Fruit fly (Drosophila melanogaster): ENCODE measurements around the gene Jhbp16.
A peak's percentile ranks its signal among the peaks of the same experiment; 100 is the strongest.

The Jhbp16 gene

dm6 chr3R:21656492-21657484 is 7.4 kb upstream of the Jhbp16 start:
- TF ChIP-seq CG14655 (GFP tag; optimal IDR thresholded peaks at IDR 0.05) (peak; percentile 77), CG34367 (tag; optimal IDR thresholded peaks at IDR 0.05) (peak; percentile 34), rn (GFP tag; IDR thresholded peaks at IDR 0.05) (peak; percentile 17; the same call in 1 of the 2 replicates), CG12605 (GFP tag; IDR thresholded peaks at IDR 0.05) (peak; percentile 40; the same call in 1 of the 2 replicates), D1 (tag; optimal IDR thresholded peaks at IDR 0.05) (peak; percentile 37), CG10348 (GFP tag; IDR thresholded peaks at IDR 0.05) (no peak), Ets98B (GFP tag; IDR thresholded peaks at IDR 0.05) (peak; percentile 40; the same call in 1 of the 2 replicates), CG15710 (tag; optimal IDR thresholded peaks at IDR 0.05) (peak; percentile 52), Pif1B (GFP tag; optimal IDR thresholded peaks at IDR 0.05) (peak; percentile 61), gl (tag; optimal IDR thresholded peaks at IDR 0.05) (peak; percentile 44), CG4496 (GFP tag; IDR thresholded peaks at IDR 0.05) (peak; percentile 58; the same call in 2 of the 3 replicates), Pif1A (GFP tag; optimal IDR thresholded peaks at IDR 0.05) (peak; percentile 24), CG8301 (tag; optimal IDR thresholded peaks at IDR 0.05) (peak; percentile 56), CG13204 (GFP tag; optimal IDR thresholded peaks at IDR 0.05) (peak; percentile 48), CG9948 (tag; optimal IDR thresholded peaks at IDR 0.05) (peak; percentile 66), CG8159 (tag; optimal IDR thresholded peaks at IDR 0.05) (peak; percentile 79), fd96Ca (GFP tag; IDR thresholded peaks at IDR 0.05) (peak; percentile 46; the same call in 2 of the 3 replicates), CG32121 (GFP tag; IDR thresholded peaks at IDR 0.05) (peak; percentile 33; the same call in 1 of the 2 replicates), Snoo (tag; optimal IDR thresholded peaks at IDR 0.05) (peak; percentile 57), EcR (GFP tag; optimal IDR thresholded peaks at IDR 0.05) (peak; percentile 34), CG17806 (tag; optimal IDR thresholded peaks at IDR 0.05) (peak; percentile 56)

dm6 chr3R:21657489-21658018 is 6.6 kb upstream of the Jhbp16 start:
- TF ChIP-seq CG9948 (tag; optimal IDR thresholded peaks at IDR 0.05) = no peak

- peak; percentile 83 for TF ChIP-seq EcR (GFP tag; optimal IDR thresholded peaks at IDR 0.05)
- no peak for TF ChIP-seq CG10348 (GFP tag; IDR thresholded peaks at IDR 0.05)
- TF ChIP-seq CG13204 (GFP tag; optimal IDR thresholded peaks at IDR 0.05) = peak; percentile 18
- no peak for TF ChIP-seq Snoo (tag; optimal IDR thresholded peaks at IDR 0.05)
- no peak for TF ChIP-seq CG4496 (GFP tag; IDR thresholded peaks at IDR 0.05)
- no peak for TF ChIP-seq CG32121 (GFP tag; IDR thresholded peaks at IDR 0.05)
- TF ChIP-seq rn (GFP tag; IDR thresholded peaks at IDR 0.05) = no peak
- no peak for TF ChIP-seq CG14655 (GFP tag; optimal IDR thresholded peaks at IDR 0.05)
- no peak for TF ChIP-seq CG15710 (tag; optimal IDR thresholded peaks at IDR 0.05)
Observed at dm6 chr3R:21658281-21658680, 5.9 kb upstream of the Jhbp16 start.

dm6 chr3R:21658752-21659468 is 5.3 kb upstream of the Jhbp16 start:
- TF ChIP-seq EcR (GFP tag; optimal IDR thresholded peaks at IDR 0.05) (peak; percentile 45), CG12605 (GFP tag; IDR thresholded peaks at IDR 0.05) (no peak)

- no peak for TF ChIP-seq CG8159 (tag; optimal IDR thresholded peaks at IDR 0.05)
- TF ChIP-seq CG13204 (GFP tag; optimal IDR thresholded peaks at IDR 0.05) = peak; percentile 5
- no peak for TF ChIP-seq CG12605 (GFP tag; IDR thresholded peaks at IDR 0.05)
Observed at dm6 chr3R:21660054-21660453, 4.1 kb upstream of the Jhbp16 start.

dm6 chr3R:21660659-21661126 is 3.5 kb upstream of the Jhbp16 start, which contains the start of gene E2f1:
TSS of gene E2f1 (minus strand) at chr3R:21660871.
- TF ChIP-seq gl (tag; optimal IDR thresholded peaks at IDR 0.05) (no peak), CG10348 (GFP tag; IDR thresholded peaks at IDR 0.05) (no peak), EcR (GFP tag; optimal IDR thresholded peaks at IDR 0.05) (peak; percentile 23), CG12605 (GFP tag; IDR thresholded peaks at IDR 0.05) (peak; percentile 7; the same call in 1 of the 2 replicates), fd96Ca (GFP tag; IDR thresholded peaks at IDR 0.05) (no peak), CG4496 (GFP tag; IDR thresholded peaks at IDR 0.05) (peak; percentile 10; the same call in 1 of the 3 replicates), CG13204 (GFP tag; optimal IDR thresholded peaks at IDR 0.05) (peak; percentile 3), rn (GFP tag; IDR thresholded peaks at IDR 0.05) (no peak), CG32121 (GFP tag; IDR thresholded peaks at IDR 0.05) (0 out of 2 replicates have a peak, but pooled peaks have one; percentile 10)

All from whole organism, pupa.